Worm (Caenorhabditis elegans): Measurements from ENCODE around the gene enri-2.

Gene enri-2

ce11 chrX:14577579-14578127, 32.0 kb downstream of the enri-2 start, which contains the start of gene let-4:
Gene let-4 (plus strand): TSS chrX:14577935.
- TF ChIP-seq ztf-4 (tag; optimal IDR thresholded peaks at IDR 0.05) (no peak), ceh-82 (tag; optimal IDR thresholded peaks at IDR 0.05) (no peak), elt-3 (tag; optimal IDR thresholded peaks at IDR 0.05) (no peak), nhr-237 (tag; optimal IDR thresholded peaks at IDR 0.05) (no peak), nhr-12 (tag; optimal IDR thresholded peaks at IDR 0.05) (no peak), zag-1 (tag; optimal IDR thresholded peaks at IDR 0.05) (no peak), nhr-6 (tag; optimal IDR thresholded peaks at IDR 0.05) (no peak), mbf-1 (tag; optimal IDR thresholded peaks at IDR 0.05) (no peak), egl-27 (tag; optimal IDR thresholded peaks at IDR 0.05) (no peak), Y55F3AM.14 (GFP tag; optimal IDR thresholded peaks at IDR 0.05) (no peak)

- TF ChIP-seq nhr-12 (tag; optimal IDR thresholded peaks at IDR 0.05): no peak
- peak; percentile 78 for TF ChIP-seq blmp-1 (tag; optimal IDR thresholded peaks at IDR 0.05; ENCODE audit: insufficient read depth)
- TF ChIP-seq snpc-4 (tag; optimal IDR thresholded peaks at IDR 0.05): no peak
- TF ChIP-seq unc-62 (GFP tag; optimal IDR thresholded peaks at IDR 0.05): no peak
Measured at ce11 chrX:14580853-14581252, 35.2 kb downstream of the enri-2 start.

- TF ChIP-seq nhr-25 (tag; optimal IDR thresholded peaks at IDR 0.05) (peak; percentile 2), lsy-2 (tag; optimal IDR thresholded peaks at IDR 0.05) (peak in 1 of 2 experiments; percentile 12), aly-2 (tag; optimal IDR thresholded peaks at IDR 0.05) (no peak), nhr-6 (tag; optimal IDR thresholded peaks at IDR 0.05) (no peak), nhr-21 (tag; optimal IDR thresholded peaks at IDR 0.05) (peak; percentile 64), R02D3.7 (tag; optimal IDR thresholded peaks at IDR 0.05) (no peak), ceh-16 (tag; optimal IDR thresholded peaks at IDR 0.05) (peak; percentile 60), crh-2 (tag; optimal IDR thresholded peaks at IDR 0.05) (no peak), ceh-82 (tag; optimal IDR thresholded peaks at IDR 0.05) (no peak), mdl-1 (tag; optimal IDR thresholded peaks at IDR 0.05) (no peak), fos-1 (tag; optimal IDR thresholded peaks at IDR 0.05) (peak; percentile 18), nhr-12 (tag; optimal IDR thresholded peaks at IDR 0.05) (no peak), sma-9 (GFP tag; optimal IDR thresholded peaks at IDR 0.05) (peak; percentile 62), sma-9 (tag; optimal IDR thresholded peaks at IDR 0.05) (no peak), Y55F3AM.14 (GFP tag; optimal IDR thresholded peaks at IDR 0.05) (no peak), sem-4 (tag; optimal IDR thresholded peaks at IDR 0.05) (peak; percentile 25), nhr-129 (tag; optimal IDR thresholded peaks at IDR 0.05) (no peak), blmp-1 (tag; optimal IDR thresholded peaks at IDR 0.05; ENCODE audit: insufficient read depth) (peak; percentile 37), elt-1 (tag; optimal IDR thresholded peaks at IDR 0.05) (peak; percentile 22), sma-3 (GFP tag; optimal IDR thresholded peaks at IDR 0.05) (peak; percentile 7)
Measured at ce11 chrX:14581429-14581828, 35.8 kb downstream of the enri-2 start, which contains the start of gene sym-1. Gene sym-1 (plus strand): TSS chrX:14581622.

ce11 chrX:14584335-14584734, 38.7 kb downstream of the enri-2 start:
- TF ChIP-seq nhr-12 (tag; optimal IDR thresholded peaks at IDR 0.05) (no peak), unc-62 (GFP tag; optimal IDR thresholded peaks at IDR 0.05) (no peak), nhr-21 (tag; optimal IDR thresholded peaks at IDR 0.05) (peak; percentile 33), mbf-1 (tag; optimal IDR thresholded peaks at IDR 0.05) (no peak), zag-1 (tag; optimal IDR thresholded peaks at IDR 0.05) (no peak), elt-1 (tag; optimal IDR thresholded peaks at IDR 0.05) (no peak), nhr-23 (tag; optimal IDR thresholded peaks at IDR 0.05) (no peak), ZK546.5 (tag; optimal IDR thresholded peaks at IDR 0.05) (no peak)

ce11 chrX:14589051-14589736, 43.6 kb downstream of the enri-2 start, which contains the start of the genes C44H4.4 and tap-1:
Gene C44H4.4 (minus strand): TSS chrX:14589101.
Gene tap-1 (plus strand): TSS chrX:14589624.
- TF ChIP-seq lin-11 (tag; optimal IDR thresholded peaks at IDR 0.05) (peak; percentile 37), ama-1 (optimal IDR thresholded peaks at IDR 0.05) (no peak), lsy-2 (tag; optimal IDR thresholded peaks at IDR 0.05) (peak in 1 of 2 experiments; percentile 9), F13H6.1 (tag; optimal IDR thresholded peaks at IDR 0.05) (peak; percentile 19), Y55F3AM.14 (GFP tag; optimal IDR thresholded peaks at IDR 0.05) (no peak), C34F6.9 (tag; optimal IDR thresholded peaks at IDR 0.05) (peak; percentile 43), crh-2 (tag; optimal IDR thresholded peaks at IDR 0.05) (peak; percentile 2), elt-1 (tag; optimal IDR thresholded peaks at IDR 0.05) (no peak), unc-55 (GFP tag; optimal IDR thresholded peaks at IDR 0.05) (peak; percentile 78), fos-1 (tag; optimal IDR thresholded peaks at IDR 0.05) (peak; percentile 44)
